Fruit fly (Drosophila melanogaster) whole organism, pupa: ENCODE data around the gene rno.

Experiments used
- CG9948 ChIP-seq: fragments of 200-800 bp; sonication (Bioruptor generic); optimal IDR thresholded peaks from 2 replicates; lab custom pipeline; 2018; ENCODE audit warnings: missing biosample characterization, mild to moderate bottlenecking, missing genetic modification characterization, moderate library complexity
- EcR ChIP-seq: fragments of 200-800 bp; sonication (Bioruptor generic); optimal IDR thresholded peaks from 3 replicates; lab custom pipeline; 2019; ENCODE audit warnings: missing biosample characterization, missing genetic modification characterization, mild to moderate bottlenecking, moderate library complexity, missing genetic modification reagents

dm6 chr3L:174501-174900, 25.1 kb downstream of the rno start:
- TF ChIP-seq CG9948 (tag; lab: Kevin White, UChicago): no peak
- no peak for TF ChIP-seq EcR (GFP tag; lab: Kevin White, UChicago)
